Worm (Caenorhabditis elegans) whole organism, L1 larva: ENCODE measurements around the gene ZK105.1.

ENCODE experiments used
- ces-1 ChIP-seq: fragments of 150-350 bp; optimal IDR thresholded peaks from 2 replicates; lab custom pipeline; 2014; ENCODE audit warnings: missing biosample characterization, missing genetic modification reagents, missing genetic modification characterization
- dpl-1 ChIP-seq, 3 experiments: fragments of 150-350 bp in 2 of 3; sonication (generic microtip) in 1 of 3; optimal IDR thresholded peaks; 2 replicates each; lab custom pipeline; 2014 to 2017; ENCODE audit warnings: missing biosample characterization in 3 of 3, missing genetic modification characterization in 3 of 3, missing genetic modification reagents in 3 of 3
- elt-3 ChIP-seq, 6 experiments: fragments of 150-350 bp in 1 of 6; sonication (generic microtip); optimal IDR thresholded peaks; 2 replicates each; lab custom pipeline; 2017 to 2018; ENCODE audit warnings: missing biosample characterization in 6 of 6, missing genetic modification characterization in 6 of 6, inconsistent platforms in 1 of 6
- lin-14 ChIP-seq: fragments of 200-800 bp; sonication (Bioruptor generic); optimal IDR thresholded peaks from 2 replicates; lab custom pipeline; 2018; ENCODE audit warnings: mild to moderate bottlenecking, missing genetic modification characterization, moderate library complexity, missing compliant biosample characterization
- lsy-2 ChIP-seq, 2 experiments: fragments of 150-350 bp; optimal IDR thresholded peaks; 2 replicates each; lab custom pipeline; 2014; ENCODE audit warnings: missing biosample characterization in 2 of 2, missing genetic modification characterization in 2 of 2
- mep-1 ChIP-seq: fragments of 150-350 bp; optimal IDR thresholded peaks from 2 replicates; lab custom pipeline; 2014; ENCODE audit warnings: missing biosample characterization, missing genetic modification characterization
- nhr-11 ChIP-seq: fragments of 150-350 bp; optimal IDR thresholded peaks from 2 replicates; lab custom pipeline; 2014; ENCODE audit warnings: missing biosample characterization, missing genetic modification characterization
- nhr-237 ChIP-seq: fragments of 150-350 bp; optimal IDR thresholded peaks from 2 replicates; lab custom pipeline; 2014; ENCODE audit warnings: missing biosample characterization, missing genetic modification characterization
- snu-23 ChIP-seq: sonication (generic microtip); optimal IDR thresholded peaks from 2 replicates; lab custom pipeline; 2016; ENCODE audit warnings: missing genetic modification characterization, missing compliant biosample characterization
- swsn-7 ChIP-seq: sonication (generic microtip); optimal IDR thresholded peaks from 2 replicates; lab custom pipeline; 2016; ENCODE audit warnings: missing genetic modification characterization, missing compliant biosample characterization
- zag-1 ChIP-seq: fragments of 150-350 bp; optimal IDR thresholded peaks from 2 replicates; lab custom pipeline; 2014; ENCODE audit warnings: missing biosample characterization, missing genetic modification characterization

- TF ChIP-seq ces-1 (GFP tag; lab: Kevin White, UChicago) = no peak
- TF ChIP-seq snu-23 (GFP tag; lab: Kevin White, UChicago) = no peak
- TF ChIP-seq elt-3 (tag; optimal IDR thresholded peaks at IDR 0.05; lab: Kevin White, UChicago) = no peak
- TF ChIP-seq lsy-2 (tag; optimal IDR thresholded peaks at IDR 0.05; lab: Kevin White, UChicago) = no peak
- no peak for TF ChIP-seq mep-1
- TF ChIP-seq nhr-11 (tag; lab: Kevin White, UChicago) = no peak
- TF ChIP-seq zag-1 (tag; lab: Kevin White, UChicago) = no peak
- no peak for TF ChIP-seq dpl-1 (GFP tag; optimal IDR thresholded peaks at IDR 0.05; lab: Kevin White, UChicago)
- TF ChIP-seq lin-14 (GFP tag; lab: Kevin White, UChicago) = no peak
- no peak for TF ChIP-seq nhr-237 (tag; lab: Kevin White, UChicago)
- no peak for TF ChIP-seq swsn-7
Observed at ce11 chrV:7721945-7722344, 8.2 kb downstream of the ZK105.1 start, which contains the start of gene ZK105.14.
